Worm (Caenorhabditis elegans): ENCODE measurements around the gene dhgd-1.

dhgd-1 gene

ce11 chrII:11566970-11567711 is 15.3 kb upstream of the dhgd-1 start, which contains the start of gene F54D5.5:
F54D5.5 (minus strand) TSS chrII:11567020.
- no peak for TF ChIP-seq unc-62 (GFP tag; optimal IDR thresholded peaks at IDR 0.05)

ce11 chrII:11564127-11564526 is 12.2 kb upstream of the dhgd-1 start, which contains the start of gene F54D5.15:
F54D5.15 (minus strand) TSS chrII:11564227.
- TF ChIP-seq unc-62 (GFP tag; optimal IDR thresholded peaks at IDR 0.05): no peak

- TF ChIP-seq unc-62 (GFP tag; optimal IDR thresholded peaks at IDR 0.05): no peak
These were observed 4.5 kb upstream of the dhgd-1 start, which contains the start of gene F54D5.17 for ce11 chrII:11556338-11556737. F54D5.17 (plus strand) TSS chrII:11556638.

ce11 chrII:11555634-11556033 is 3.8 kb upstream of the dhgd-1 start, which contains the start of gene F54D5.24:
F54D5.24 (plus strand) TSS chrII:11555949.
- no peak for TF ChIP-seq unc-62 (GFP tag; optimal IDR thresholded peaks at IDR 0.05)

- TF ChIP-seq unc-62 (GFP tag; optimal IDR thresholded peaks at IDR 0.05): no peak
These were observed 4.6 kb downstream of the dhgd-1 start, which contains the start of gene F54D5.7 for ce11 chrII:11547254-11547687. F54D5.7 (plus strand) TSS chrII:11547517.

ce11 chrII:11545952-11546325 is 5.9 kb downstream of the dhgd-1 start:
- TF ChIP-seq unc-62 (GFP tag; optimal IDR thresholded peaks at IDR 0.05): no peak

- TF ChIP-seq unc-62 (GFP tag; optimal IDR thresholded peaks at IDR 0.05): no peak
These were observed 6.5 kb downstream of the dhgd-1 start, which contains the start of gene dnj-13 for ce11 chrII:11545299-11545951. dnj-13 (plus strand) TSS chrII:11545701.

- TF ChIP-seq unc-62 (GFP tag; optimal IDR thresholded peaks at IDR 0.05): no peak
These were observed 7.2 kb downstream of the dhgd-1 start, which contains the start of gene F54D5.9 for ce11 chrII:11544714-11545113. F54D5.9 (minus strand) TSS chrII:11544828.

ce11 chrII:11542958-11543357 is 8.9 kb downstream of the dhgd-1 start:
- no peak for TF ChIP-seq unc-62 (GFP tag; optimal IDR thresholded peaks at IDR 0.05)

- no peak for TF ChIP-seq unc-62 (GFP tag; optimal IDR thresholded peaks at IDR 0.05)
These were observed 9.5 kb downstream of the dhgd-1 start, which contains the start of gene gtf-2E2 for ce11 chrII:11542385-11542784. gtf-2E2 (minus strand) TSS chrII:11542495.

ce11 chrII:11538741-11539140 is 13.1 kb downstream of the dhgd-1 start, which contains the start of gene Y62F5A.9:
Y62F5A.9 (minus strand) TSS chrII:11538841.
- no peak for TF ChIP-seq unc-62 (GFP tag; optimal IDR thresholded peaks at IDR 0.05)

ce11 chrII:11537606-11538016 is 14.3 kb downstream of the dhgd-1 start:
- TF ChIP-seq unc-62 (GFP tag; optimal IDR thresholded peaks at IDR 0.05): no peak

ce11 chrII:11537115-11537514 is 14.8 kb downstream of the dhgd-1 start:
- no peak for TF ChIP-seq unc-62 (GFP tag; optimal IDR thresholded peaks at IDR 0.05)

- TF ChIP-seq unc-62 (GFP tag; optimal IDR thresholded peaks at IDR 0.05): no peak
These were observed 15.4 kb downstream of the dhgd-1 start for ce11 chrII:11536505-11536904.

- TF ChIP-seq unc-62 (GFP tag; optimal IDR thresholded peaks at IDR 0.05): no peak
These were observed 16.0 kb downstream of the dhgd-1 start for ce11 chrII:11535924-11536323.

- TF ChIP-seq unc-62 (GFP tag; optimal IDR thresholded peaks at IDR 0.05): no peak
These were observed 16.5 kb downstream of the dhgd-1 start for ce11 chrII:11535429-11535828.
